Worm (Caenorhabditis elegans): ENCODE data around the gene hil-3.

ce11 chrX:8173610-8174009 lies 14.6 kb downstream of the hil-3 start, which contains the start of gene C17H11.1:
- TF ChIP-seq M03D4.4 (tag; optimal IDR thresholded peaks at IDR 0.05), result no peak
- no peak for TF ChIP-seq unc-39 (tag; optimal IDR thresholded peaks at IDR 0.05)
- TF ChIP-seq zip-8 (tag; optimal IDR thresholded peaks at IDR 0.05), result no peak
- no peak for TF ChIP-seq ztf-11 (tag; optimal IDR thresholded peaks at IDR 0.05)
- no peak for TF ChIP-seq nhr-12 (tag; optimal IDR thresholded peaks at IDR 0.05)
- no peak for TF ChIP-seq sptf-1 (tag; optimal IDR thresholded peaks at IDR 0.05)
- TF ChIP-seq mab-5 (tag; optimal IDR thresholded peaks at IDR 0.05), result no peak
- TF ChIP-seq lin-32 (GFP tag; optimal IDR thresholded peaks at IDR 0.05), result no peak
- no peak for TF ChIP-seq pha-4 (tag; optimal IDR thresholded peaks at IDR 0.05)
- TF ChIP-seq ces-1 (GFP tag; optimal IDR thresholded peaks at IDR 0.05), result no peak
- TF ChIP-seq elt-1 (tag; optimal IDR thresholded peaks at IDR 0.05; ENCODE audit: borderline replicate concordance, insufficient read depth), result no peak
- TF ChIP-seq elt-3 (tag; optimal IDR thresholded peaks at IDR 0.05), result no peak
- TF ChIP-seq nhr-237 (tag; optimal IDR thresholded peaks at IDR 0.05), result no peak
- no peak for TF ChIP-seq cnd-1 (tag; optimal IDR thresholded peaks at IDR 0.05)
